Worm (Caenorhabditis elegans) whole organism, L4/young adult: ENCODE results near the gene Y46G5A.47.

Source experiments
- W03F9.2 ChIP-seq: fragments of 150-350 bp; optimal IDR thresholded peaks from 2 replicates; lab custom pipeline; 2014; ENCODE audit warnings: missing biosample characterization, missing genetic modification characterization
- dao-5 ChIP-seq: sonication (generic microtip); optimal IDR thresholded peaks from 2 replicates; lab custom pipeline; 2016; ENCODE audit warnings: missing genotype, missing genetic modification characterization, moderate library complexity, missing compliant biosample characterization
- him-1 ChIP-seq: sonication (generic microtip); optimal IDR thresholded peaks from 2 replicates; lab custom pipeline; 2016; ENCODE audit warnings: missing genotype, missing genetic modification reagents, missing genetic modification characterization, missing compliant biosample characterization

Y46G5A.47 gene

DNA sequence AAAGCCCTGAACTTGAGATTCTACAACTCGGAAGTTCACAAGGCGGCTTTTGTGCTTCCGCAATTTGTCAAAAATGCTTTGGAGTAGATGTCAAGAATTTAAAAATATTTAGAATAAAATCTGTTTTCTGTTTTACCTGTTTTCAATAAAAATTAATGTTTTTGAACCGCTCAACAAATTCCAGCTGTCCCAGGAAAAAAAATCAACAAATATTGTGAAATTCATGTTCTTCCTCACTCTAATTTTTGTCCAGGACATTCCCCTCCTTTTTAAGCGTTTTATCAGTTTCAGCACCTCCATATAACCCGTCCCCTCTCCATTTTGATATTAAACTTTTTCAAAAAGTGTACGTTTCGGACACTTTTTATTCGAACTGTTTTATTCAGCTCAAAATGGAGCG is 5.6 kb upstream of the Y46G5A.47 start, which contains the start of gene Y46G5A.20:
Y46G5A.20 (plus strand) TSS at position 301 of the 400 bp plus-strand sequence.
- TF ChIP-seq dao-5 (tag; lab: Kevin White, UChicago) (no peak), W03F9.2 (no peak), him-1 (tag; lab: Kevin White, UChicago) (no peak)

DNA sequence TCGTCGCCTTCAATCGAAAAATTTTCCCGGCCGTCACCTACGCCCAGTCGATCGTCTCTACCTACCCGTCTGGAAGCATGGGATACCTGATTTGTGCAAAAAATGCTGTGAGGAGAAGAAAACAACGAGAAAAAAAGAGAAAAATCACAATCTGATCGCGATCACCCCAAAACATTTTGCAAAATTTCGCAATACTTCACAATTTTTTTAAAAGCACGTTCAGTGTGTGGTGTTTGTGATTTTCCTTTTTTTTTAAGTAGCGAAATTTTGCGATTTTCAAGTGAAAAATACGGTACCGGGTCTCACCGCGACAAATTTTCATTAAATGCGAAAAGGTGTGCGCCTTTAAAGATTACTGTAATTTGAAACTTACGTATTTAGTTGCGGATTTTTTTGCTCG is 4.6 kb upstream of the Y46G5A.47 start:
- no peak for TF ChIP-seq W03F9.2
- no peak for TF ChIP-seq dao-5 (tag; lab: Kevin White, UChicago)
- TF ChIP-seq him-1 (tag; lab: Kevin White, UChicago): no peak

DNA sequence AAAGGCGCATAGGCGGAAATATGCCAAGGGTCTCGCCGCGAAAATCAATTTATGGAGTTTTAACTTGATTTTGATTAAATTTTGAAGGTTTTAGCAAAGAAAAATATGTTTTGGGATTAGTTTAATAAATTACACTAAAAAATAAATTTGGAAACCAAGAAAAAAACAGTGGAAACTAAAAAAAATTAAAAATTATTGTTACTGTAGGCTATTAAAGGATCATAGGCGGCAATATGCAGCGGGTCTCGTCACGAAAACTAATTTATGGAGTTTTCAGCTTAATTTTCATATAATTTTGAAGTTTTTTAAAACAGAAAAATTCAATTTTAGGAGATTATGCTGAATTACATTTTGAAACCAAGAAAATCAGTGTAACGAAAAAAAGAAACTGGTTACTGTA is 3.6 kb upstream of the Y46G5A.47 start:
- no peak for TF ChIP-seq dao-5 (tag; lab: Kevin White, UChicago)
- TF ChIP-seq W03F9.2: no peak
- TF ChIP-seq him-1 (tag; lab: Kevin White, UChicago): no peak

DNA sequence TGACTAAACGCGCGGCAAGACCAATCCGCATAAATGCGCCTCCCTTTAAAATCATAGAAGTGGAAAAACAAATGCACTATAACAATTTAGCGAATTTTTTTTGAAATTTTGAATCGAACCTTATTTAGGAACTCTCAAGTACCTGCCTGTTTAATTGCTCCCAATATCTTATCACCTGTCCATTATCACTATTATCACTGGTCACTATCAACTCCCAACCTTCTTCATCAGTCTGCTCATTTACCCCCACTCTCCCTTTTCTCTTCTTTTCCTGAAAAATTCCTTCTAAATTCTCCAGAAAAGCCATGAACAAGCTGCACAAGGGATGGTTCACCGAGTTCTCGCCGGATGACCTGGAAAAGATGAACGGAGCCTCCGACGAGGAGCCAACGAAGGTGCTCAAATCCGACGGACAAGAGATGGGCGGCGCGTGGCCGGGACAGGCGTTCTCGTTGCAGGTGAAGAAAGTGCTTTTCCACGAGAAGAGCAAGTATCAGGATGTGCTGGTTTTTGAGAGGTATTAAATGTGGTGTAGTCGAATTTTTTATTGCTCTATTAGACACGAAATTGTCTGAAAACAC is 1.6 kb upstream of the Y46G5A.47 start, which contains the start of gene spds-1:
spds-1 (plus strand) TSS at position 298 of the 581 bp plus-strand sequence.
- TF ChIP-seq dao-5 (tag; lab: Kevin White, UChicago): no peak
- TF ChIP-seq W03F9.2: no peak
- no peak for TF ChIP-seq him-1 (tag; lab: Kevin White, UChicago)

DNA sequence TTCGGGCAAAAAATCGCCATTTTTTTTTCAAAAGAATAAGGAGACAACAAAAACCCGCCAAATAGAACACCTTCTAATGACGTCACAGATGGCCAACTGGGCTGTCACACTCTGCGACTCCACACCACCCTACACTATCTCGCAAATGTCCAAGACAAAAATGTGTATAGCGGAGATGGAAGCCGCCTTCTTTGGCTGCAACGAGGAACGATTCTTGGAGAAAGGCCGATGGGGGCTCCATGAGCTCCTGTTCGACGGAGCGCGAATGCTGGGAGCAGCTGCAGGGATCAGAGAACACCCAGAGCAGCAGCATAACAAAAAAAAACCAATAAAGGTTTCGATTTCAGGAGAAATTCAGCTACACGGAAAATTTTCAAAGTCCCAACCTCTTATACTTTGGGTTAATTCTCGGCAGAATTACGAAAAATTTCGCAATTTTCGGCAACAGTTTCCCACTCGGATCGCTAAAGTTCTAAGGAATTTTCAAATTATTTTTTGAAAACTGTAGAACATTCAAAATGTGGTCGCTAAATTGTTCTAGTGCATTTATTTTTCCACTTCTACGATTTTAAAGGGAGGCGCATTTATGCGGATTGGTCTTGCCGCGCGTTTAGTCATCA is 769 bp upstream of the Y46G5A.47 start:
- peak; percentile 23 for TF ChIP-seq him-1 (tag; lab: Kevin White, UChicago)
- TF ChIP-seq W03F9.2: no peak

DNA sequence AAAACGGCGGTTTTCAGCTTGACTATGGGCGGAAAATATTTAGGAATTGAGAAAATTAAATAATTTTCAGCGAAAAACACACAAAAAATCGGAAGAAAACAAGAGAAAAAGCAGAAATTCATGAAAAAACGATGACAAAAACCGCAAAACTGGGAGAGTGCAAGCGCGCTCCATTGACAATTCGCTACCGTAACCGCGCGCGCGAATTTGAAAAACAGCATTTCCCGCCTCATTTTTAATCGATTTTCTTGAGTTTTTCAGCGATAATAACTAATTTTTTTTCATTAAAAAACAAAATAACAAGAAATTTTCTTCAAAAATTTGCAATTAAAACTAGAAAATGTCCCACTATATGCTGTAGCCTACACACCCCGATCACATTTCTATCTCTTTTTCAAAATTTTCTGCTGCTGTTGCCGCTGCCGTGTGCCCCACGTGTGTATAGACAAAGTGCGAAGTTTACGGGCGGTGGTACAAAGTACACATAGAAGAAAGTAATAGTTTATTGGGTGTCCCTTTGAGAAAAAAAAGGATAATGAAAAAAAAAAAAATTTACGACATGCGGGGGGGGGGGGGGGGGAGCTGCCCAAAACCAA is 5.1 kb downstream of the Y46G5A.47 start:
- TF ChIP-seq dao-5 (tag; lab: Kevin White, UChicago): no peak
- TF ChIP-seq W03F9.2: peak; percentile 3
- TF ChIP-seq him-1 (tag; lab: Kevin White, UChicago): no peak

DNA sequence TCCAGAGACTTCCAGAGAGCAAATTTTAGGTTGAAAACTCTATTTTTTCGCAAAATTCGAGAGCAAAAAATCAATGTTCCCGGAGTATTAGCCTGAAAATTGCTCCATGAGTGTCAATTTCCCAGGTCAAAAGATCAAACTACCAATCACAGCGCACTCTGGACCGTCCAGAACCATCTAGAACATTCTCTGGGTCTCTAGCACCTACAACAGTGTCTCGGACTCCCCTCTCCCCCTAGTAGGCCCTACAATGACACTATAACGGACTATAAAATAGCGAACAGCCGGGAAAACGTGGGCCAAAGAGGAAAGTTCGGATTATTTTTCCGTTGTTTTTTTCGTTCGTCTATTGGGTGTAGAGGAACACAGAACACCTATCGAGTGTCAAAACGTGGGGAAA is 5.7 kb downstream of the Y46G5A.47 start:
- TF ChIP-seq W03F9.2: no peak
- TF ChIP-seq him-1 (tag; lab: Kevin White, UChicago): no peak
- TF ChIP-seq dao-5 (tag; lab: Kevin White, UChicago): no peak

DNA sequence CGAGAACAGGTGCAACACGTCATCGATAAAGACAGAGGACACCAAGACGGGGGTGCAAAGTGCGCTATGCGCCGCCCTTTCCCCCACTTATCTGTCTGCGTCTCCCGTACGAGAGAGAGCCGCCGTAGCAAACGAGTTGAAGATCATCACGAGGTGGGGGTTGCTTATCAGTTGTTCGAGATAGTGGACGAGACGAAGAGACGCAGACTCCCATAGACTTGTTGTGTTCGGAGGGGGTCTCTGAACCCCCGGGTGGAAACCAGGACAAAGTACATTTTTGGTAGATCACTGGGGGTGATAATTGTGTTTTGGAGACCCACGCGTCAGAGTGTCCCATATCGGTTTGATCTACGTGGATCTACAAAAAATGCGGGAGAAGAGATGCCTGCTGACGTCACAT is 6.3 kb downstream of the Y46G5A.47 start:
- TF ChIP-seq him-1 (tag; lab: Kevin White, UChicago): no peak
- TF ChIP-seq dao-5 (tag; lab: Kevin White, UChicago): no peak
- no peak for TF ChIP-seq W03F9.2

DNA sequence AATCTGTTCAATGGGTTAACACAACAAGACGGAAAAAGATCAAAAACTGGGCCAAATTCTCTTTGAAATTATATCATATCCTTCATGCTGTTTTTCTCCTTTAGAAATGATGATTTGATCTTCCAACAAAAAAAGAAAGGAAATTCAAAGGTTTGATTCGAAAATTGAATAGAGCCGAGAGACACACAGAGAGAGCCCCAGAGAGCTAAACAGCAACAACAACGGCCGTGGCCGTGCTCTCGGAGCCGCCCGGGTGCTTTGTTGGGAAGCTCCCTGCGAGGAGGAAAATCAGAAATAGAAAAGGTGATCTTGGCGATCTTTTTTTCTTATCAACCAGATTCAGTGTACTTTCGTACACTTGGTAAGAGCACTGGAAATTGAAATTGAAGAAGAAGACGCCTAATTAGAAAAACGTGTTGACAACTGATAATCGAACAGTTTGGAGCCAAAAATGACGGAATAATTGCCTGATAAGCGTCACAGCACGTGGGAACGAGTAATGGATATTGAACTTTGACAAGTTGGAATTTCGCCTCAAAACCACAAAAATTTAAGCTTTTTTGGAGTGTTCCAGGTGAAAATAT is 7.8 kb downstream of the Y46G5A.47 start:
- no peak for TF ChIP-seq him-1 (tag; lab: Kevin White, UChicago)
- TF ChIP-seq dao-5 (tag; lab: Kevin White, UChicago): no peak
- no peak for TF ChIP-seq W03F9.2

DNA sequence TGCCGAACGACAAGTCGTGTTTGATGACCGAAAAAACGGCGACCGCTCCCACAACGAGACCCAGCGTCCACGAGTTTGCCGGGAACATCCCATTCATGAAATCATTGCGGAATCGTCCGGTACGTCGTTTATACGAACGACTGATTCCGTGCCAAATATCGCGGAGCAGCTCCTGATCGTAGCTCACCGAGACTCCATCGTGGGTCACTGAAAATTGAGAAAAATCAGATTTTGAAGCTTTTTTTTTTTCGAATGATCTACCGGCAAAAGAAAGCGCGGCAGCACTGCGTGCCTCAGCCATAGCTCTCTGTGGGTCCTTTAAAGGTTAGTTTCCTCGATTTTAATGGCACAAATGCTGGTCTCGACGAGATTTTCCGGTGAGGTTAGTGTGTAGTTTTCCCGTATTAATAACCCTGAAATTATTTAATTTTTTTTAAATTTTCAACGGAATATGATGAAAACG is 9.0 kb downstream of the Y46G5A.47 start, which contains the start of gene cpt-1:
cpt-1 (minus strand) TSS at position 413 of the 463 bp plus-strand sequence.
- no peak for TF ChIP-seq him-1 (tag; lab: Kevin White, UChicago)
- TF ChIP-seq dao-5 (tag; lab: Kevin White, UChicago): no peak
- no peak for TF ChIP-seq W03F9.2

DNA sequence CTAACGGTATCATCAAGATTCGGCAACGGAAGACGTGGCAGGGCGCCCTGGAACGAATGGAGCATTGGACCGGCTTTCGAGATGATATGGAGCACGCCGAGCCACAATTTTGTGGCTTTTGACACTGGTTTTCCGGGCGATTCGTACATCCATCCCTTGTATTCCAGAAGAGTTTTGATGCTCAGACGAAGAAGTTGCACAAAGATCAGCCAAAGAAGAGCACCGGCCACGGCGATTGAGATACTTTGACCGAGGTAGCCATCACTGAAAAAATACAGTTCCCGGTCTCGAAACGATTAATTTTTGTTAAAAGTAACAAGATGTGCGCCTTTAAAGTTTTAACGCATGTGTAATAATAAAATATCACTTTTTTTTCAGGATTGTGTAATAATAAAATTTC is 9.9 kb downstream of the Y46G5A.47 start:
- TF ChIP-seq him-1 (tag; lab: Kevin White, UChicago): no peak
- no peak for TF ChIP-seq W03F9.2
- TF ChIP-seq dao-5 (tag; lab: Kevin White, UChicago): no peak

DNA sequence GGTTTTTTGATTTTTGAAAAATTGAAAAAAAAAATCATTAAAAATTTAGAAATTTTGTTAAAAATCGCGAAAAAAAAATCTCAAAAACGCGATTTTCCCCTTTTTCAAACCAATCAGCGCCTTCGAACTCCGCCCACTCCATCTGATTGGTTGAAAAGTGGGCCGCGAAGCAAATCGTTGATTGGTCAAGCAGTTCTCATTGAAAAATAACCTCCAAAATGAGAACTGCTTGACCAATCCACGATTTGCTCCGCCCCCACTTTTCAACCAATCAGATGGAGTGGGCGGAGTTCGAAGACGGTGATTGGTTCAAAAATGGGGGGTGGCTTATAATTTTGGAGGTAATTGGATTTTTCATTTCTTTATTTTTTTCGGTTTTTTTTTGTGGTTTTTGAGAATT is 14.7 kb downstream of the Y46G5A.47 start:
- no peak for TF ChIP-seq him-1 (tag; lab: Kevin White, UChicago)
- no peak for TF ChIP-seq W03F9.2
- no peak for TF ChIP-seq dao-5 (tag; lab: Kevin White, UChicago)

DNA sequence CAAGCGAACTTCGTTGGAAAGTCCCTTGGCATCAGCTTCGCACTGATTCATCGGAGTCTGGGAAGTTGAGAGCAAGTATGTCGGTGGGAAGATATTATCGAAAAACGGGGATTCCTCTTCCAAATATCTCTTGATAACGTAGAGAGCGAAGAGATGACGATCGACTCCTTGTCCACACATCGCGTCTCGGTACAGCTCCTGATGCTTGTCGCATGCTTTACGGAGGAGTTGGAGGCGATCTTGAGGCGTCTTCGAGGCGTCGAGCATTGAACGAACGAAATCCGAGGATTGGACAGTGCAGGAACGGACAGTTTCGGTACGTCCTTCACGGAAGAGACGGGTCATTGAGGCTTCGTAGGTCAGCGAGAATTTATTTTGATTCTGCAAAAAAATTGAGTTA is 15.6 kb downstream of the Y46G5A.47 start:
- TF ChIP-seq W03F9.2 (no peak), dao-5 (tag; lab: Kevin White, UChicago) (no peak)

DNA sequence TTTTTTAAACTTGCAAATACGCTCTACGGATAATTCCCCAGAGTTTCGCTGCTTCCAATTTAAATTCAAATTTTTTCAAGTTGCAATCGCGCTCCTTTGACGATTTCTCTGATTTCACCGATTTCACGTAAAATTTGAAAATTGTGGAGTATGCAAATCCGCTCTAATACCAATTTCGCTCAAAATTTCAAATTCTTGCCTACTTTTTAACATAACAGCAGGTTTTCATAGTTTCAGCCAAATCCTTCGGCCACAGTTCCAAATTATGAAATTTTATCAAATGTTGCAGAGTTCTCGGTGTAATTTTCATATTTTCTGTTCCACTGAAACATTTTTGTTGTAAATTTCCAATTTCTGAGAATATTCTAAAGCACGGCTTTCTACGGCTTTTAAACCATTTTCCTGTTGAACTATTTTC is 17.3 kb downstream of the Y46G5A.47 start, which contains the start of gene alkb-7:
alkb-7 (minus strand) TSS at position 323 of the 418 bp plus-strand sequence.
- no peak for TF ChIP-seq him-1 (tag; lab: Kevin White, UChicago)
- TF ChIP-seq dao-5 (tag; lab: Kevin White, UChicago): no peak
- no peak for TF ChIP-seq W03F9.2
